Worm (Caenorhabditis elegans) whole organism, L4 larva: ENCODE measurements around the gene srx-44.

Source experiments
- F10B5.3 ChIP-seq: sonication (generic microtip); optimal IDR thresholded peaks from 2 replicates; lab custom pipeline; 2016; ENCODE audit warnings: mild to moderate bottlenecking, missing genetic modification characterization, missing compliant biosample characterization
- F26F4.8 ChIP-seq: fragments of 200-800 bp; sonication (Bioruptor generic); conservative IDR thresholded peaks from 2 replicates; pipeline ENCODE4 v1.3.6; 2022; ENCODE audit warnings: missing genetic modification characterization, missing compliant biosample characterization
- Y48G9A.11 ChIP-seq: fragments of 200-800 bp; sonication (Bioruptor generic); IDR thresholded peaks from 2 replicates; pipeline ENCODE4 v1.3.6; 2022; ENCODE audit warnings: missing genetic modification reagents, missing genetic modification characterization, missing compliant biosample characterization
- aly-2 ChIP-seq: sonication (generic microtip); optimal IDR thresholded peaks from 2 replicates; lab custom pipeline; 2018; ENCODE audit warnings: missing biosample characterization, missing genetic modification characterization
- ama-1 ChIP-seq: fragments of 150-350 bp; optimal IDR thresholded peaks from 2 replicates; lab custom pipeline; 2014; ENCODE audit warnings: inconsistent platforms, mixed read lengths
- attf-4 ChIP-seq: sonication (generic microtip); optimal IDR thresholded peaks from 3 replicates; lab custom pipeline; 2017; ENCODE audit warnings: missing biosample characterization, missing genetic modification characterization
- ceh-20 ChIP-seq: fragments of 200-800 bp; sonication (Bioruptor generic); IDR thresholded peaks from 2 replicates; pipeline ENCODE4 v1.3.6; 2022; ENCODE audit warnings: missing genetic modification reagents, missing genetic modification characterization, missing compliant biosample characterization
- ceh-32 ChIP-seq: sonication (generic microtip); optimal IDR thresholded peaks from 2 replicates; lab custom pipeline; 2016; ENCODE audit warnings: mild to moderate bottlenecking, missing genetic modification characterization, missing compliant biosample characterization; ENCODE audit not compliant: poor library complexity
- ctbp-1 ChIP-seq: fragments of 200-800 bp; sonication (Bioruptor generic); IDR thresholded peaks from 2 replicates; pipeline ENCODE4 v1.3.6; 2022; ENCODE audit warnings: missing genetic modification reagents, missing genetic modification characterization, missing compliant biosample characterization
- daf-12 ChIP-seq: fragments of 150-350 bp; optimal IDR thresholded peaks from 2 replicates; lab custom pipeline; 2014; ENCODE audit warnings: missing biosample characterization, missing genetic modification reagents, missing genetic modification characterization
- dmd-9 ChIP-seq: fragments of 200-800 bp; sonication (Bioruptor generic); IDR thresholded peaks from 2 replicates; pipeline ENCODE4 v1.3.6; 2022; ENCODE audit warnings: missing genetic modification reagents, missing genetic modification characterization, missing compliant biosample characterization
- dpl-1 ChIP-seq: fragments of 150-350 bp; optimal IDR thresholded peaks from 2 replicates; lab custom pipeline; 2014; ENCODE audit warnings: missing biosample characterization, missing genetic modification reagents, missing genetic modification characterization
- fkh-10 ChIP-seq: fragments of 150-350 bp; optimal IDR thresholded peaks from 2 replicates; lab custom pipeline; 2014; ENCODE audit warnings: missing biosample characterization, missing genetic modification reagents, missing genetic modification characterization
- hif-1 ChIP-seq, 2 experiments: sonication (generic microtip); optimal IDR thresholded peaks; 2 replicates each; lab custom pipeline; 2016 to 2017; ENCODE audit warnings: missing compliant biosample characterization in 2 of 2, missing genetic modification characterization in 2 of 2, missing genetic modification reagents in 2 of 2, missing genotype in 2 of 2, mild to moderate bottlenecking in 1 of 2
- hlh-30 ChIP-seq: sonication (generic microtip); optimal IDR thresholded peaks from 2 replicates; lab custom pipeline; 2017; ENCODE audit warnings: antibody characterized with exemption, mild to moderate bottlenecking, missing genetic modification characterization, missing compliant biosample characterization; ENCODE audit not compliant: insufficient read depth
- lin-1 ChIP-seq: fragments of 200-800 bp; sonication (Bioruptor generic); IDR thresholded peaks from 2 replicates; pipeline ENCODE4 v1.3.6; 2022; ENCODE audit warnings: missing genetic modification reagents, missing genetic modification characterization, missing compliant biosample characterization
- lin-13 ChIP-seq: fragments of 150-350 bp; optimal IDR thresholded peaks from 2 replicates; lab custom pipeline; 2014; ENCODE audit warnings: missing biosample characterization, missing genetic modification reagents, missing genetic modification characterization
- lsy-2 ChIP-seq, 2 experiments: fragments of 150-350 bp in 1 of 2; sonication (generic microtip) in 1 of 2; optimal IDR thresholded peaks; 2 replicates each; lab custom pipeline; 2014 to 2017; ENCODE audit warnings: missing biosample characterization in 2 of 2, missing genetic modification characterization in 2 of 2
- madf-5 ChIP-seq, 2 experiments: fragments of 200-800 bp; sonication (Bioruptor generic); IDR thresholded peaks; 2 replicates each; pipeline ENCODE4 v1.3.6; 2022; ENCODE audit warnings: missing compliant biosample characterization in 2 of 2, missing genetic modification characterization in 2 of 2
- mdl-1 ChIP-seq, 2 experiments: fragments of 150-350 bp in 1 of 2; sonication (generic microtip) in 1 of 2; optimal IDR thresholded peaks; 2 replicates each; lab custom pipeline; 2014 to 2017; ENCODE audit warnings: missing biosample characterization in 2 of 2, missing genetic modification characterization in 2 of 2
- mdt-29 ChIP-seq: fragments of 200-800 bp; sonication (Bioruptor generic); IDR thresholded peaks from 2 replicates; pipeline ENCODE4 v1.3.6; 2022; ENCODE audit warnings: missing genetic modification reagents, missing genetic modification characterization, missing compliant biosample characterization
- mep-1 ChIP-seq: fragments of 150-350 bp; sonication (generic microtip); optimal IDR thresholded peaks from 3 replicates; lab custom pipeline; 2014; ENCODE audit warnings: missing biosample characterization, missing genetic modification characterization
- mes-2 ChIP-seq: sonication (generic microtip); optimal IDR thresholded peaks from 2 replicates; lab custom pipeline; 2016; ENCODE audit warnings: missing genotype, mild to moderate bottlenecking, missing genetic modification characterization, missing compliant biosample characterization; ENCODE audit not compliant: poor library complexity, severe bottlenecking
- mxl-2 ChIP-seq: fragments of 200-800 bp; sonication (Bioruptor generic); conservative IDR thresholded peaks from 2 replicates; pipeline ENCODE4 v1.3.6; 2022; ENCODE audit warnings: missing genetic modification reagents, missing genetic modification characterization, missing compliant biosample characterization
- mxl-3 ChIP-seq: fragments of 200-800 bp; sonication (Bioruptor generic); optimal IDR thresholded peaks from 2 replicates; lab custom pipeline; 2018; ENCODE audit warnings: mild to moderate bottlenecking, missing genetic modification characterization, missing compliant biosample characterization
- nhr-102 ChIP-seq: sonication (generic microtip); optimal IDR thresholded peaks from 2 replicates; lab custom pipeline; 2016; ENCODE audit warnings: mild to moderate bottlenecking, missing genetic modification characterization, moderate library complexity, missing compliant biosample characterization
- nhr-111 ChIP-seq: fragments of 200-800 bp; sonication (Bioruptor generic); optimal IDR thresholded peaks from 2 replicates; lab custom pipeline; 2018; ENCODE audit warnings: mild to moderate bottlenecking, missing genetic modification characterization, missing compliant biosample characterization
- nhr-42 ChIP-seq: fragments of 200-800 bp; sonication (Bioruptor generic); IDR thresholded peaks from 2 replicates; pipeline ENCODE4 v1.3.6; 2022; ENCODE audit warnings: missing genetic modification characterization, missing compliant biosample characterization
- nhr-6 ChIP-seq: fragments of 150-350 bp; optimal IDR thresholded peaks from 2 replicates; lab custom pipeline; 2014; ENCODE audit warnings: missing biosample characterization, missing genetic modification characterization
- php-3 ChIP-seq: fragments of 200-800 bp; sonication (Bioruptor generic); IDR thresholded peaks from 2 replicates; pipeline ENCODE4 v1.3.6; 2022; ENCODE audit warnings: missing genetic modification reagents, missing genetic modification characterization, missing compliant biosample characterization
- pqm-1 ChIP-seq: sonication (generic microtip); optimal IDR thresholded peaks from 2 replicates; lab custom pipeline; 2017; ENCODE audit warnings: missing biosample characterization, missing genetic modification characterization
- saeg-2 ChIP-seq: fragments of 200-800 bp; sonication (Bioruptor generic); IDR thresholded peaks from 2 replicates; pipeline ENCODE4 v1.3.6; 2022; ENCODE audit warnings: missing genetic modification reagents, missing genetic modification characterization, missing compliant biosample characterization
- set-16 ChIP-seq: fragments of 200-800 bp; sonication (Bioruptor generic); IDR thresholded peaks from 2 replicates; pipeline ENCODE4 v1.3.6; 2022; ENCODE audit warnings: missing genetic modification reagents, missing genetic modification characterization, missing compliant biosample characterization
- snpc-1.2 ChIP-seq: fragments of 200-800 bp; sonication (Bioruptor generic); IDR thresholded peaks from 2 replicates; pipeline ENCODE4 v1.3.6; 2022; ENCODE audit warnings: missing genetic modification reagents, missing genetic modification characterization, missing compliant biosample characterization
- tra-1 ChIP-seq: fragments of 200-800 bp; sonication (Bioruptor generic); IDR thresholded peaks from 2 replicates; pipeline ENCODE4 v1.3.6; 2022; ENCODE audit warnings: missing genetic modification reagents, missing genetic modification characterization, missing compliant biosample characterization
- unc-62 ChIP-seq, 3 experiments: fragments of 150-350 bp in 1 of 3; sonication (generic microtip); optimal IDR thresholded peaks in 2 of 3; peaks in 1 of 3; 1 replicate in 1 of 3; 2 replicates in 2 of 3; lab custom pipeline; 2014 to 2017; ENCODE audit warnings: missing biosample characterization in 3 of 3, missing genetic modification characterization in 3 of 3, missing genetic modification reagents in 3 of 3, missing genotype in 1 of 3
- zag-1 ChIP-seq: fragments of 150-350 bp; optimal IDR thresholded peaks from 2 replicates; lab custom pipeline; 2014; ENCODE audit warnings: missing biosample characterization, missing genetic modification characterization
- zip-2 ChIP-seq: fragments of 150-350 bp; optimal IDR thresholded peaks from 2 replicates; lab custom pipeline; 2014; ENCODE audit warnings: missing biosample characterization, missing genetic modification characterization

Gene srx-44

DNA sequence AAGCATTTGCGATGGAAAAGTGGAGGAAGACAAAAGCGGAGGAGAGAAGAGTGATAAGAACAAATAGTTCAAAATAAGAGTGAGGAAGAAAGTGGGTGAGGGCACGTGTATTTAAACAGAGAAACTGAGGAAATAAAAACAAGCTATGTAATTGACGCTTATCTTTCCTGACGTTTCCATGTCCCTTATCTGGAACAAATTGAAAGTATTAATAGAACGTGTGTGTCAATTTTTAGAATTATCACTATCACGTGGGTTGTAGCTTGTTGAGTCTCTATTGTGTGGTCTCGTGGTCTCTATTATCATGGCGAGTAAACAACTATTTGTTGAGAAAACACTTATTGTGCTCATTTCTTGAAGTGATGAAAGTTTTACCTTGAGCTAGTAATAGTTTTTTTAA is 25.7 kb downstream of the srx-44 start, which contains the start of gene T10C6.15 (continued):
- no peak for TF ChIP-seq nhr-111 (GFP tag; lab: Kevin White, UChicago)

DNA sequence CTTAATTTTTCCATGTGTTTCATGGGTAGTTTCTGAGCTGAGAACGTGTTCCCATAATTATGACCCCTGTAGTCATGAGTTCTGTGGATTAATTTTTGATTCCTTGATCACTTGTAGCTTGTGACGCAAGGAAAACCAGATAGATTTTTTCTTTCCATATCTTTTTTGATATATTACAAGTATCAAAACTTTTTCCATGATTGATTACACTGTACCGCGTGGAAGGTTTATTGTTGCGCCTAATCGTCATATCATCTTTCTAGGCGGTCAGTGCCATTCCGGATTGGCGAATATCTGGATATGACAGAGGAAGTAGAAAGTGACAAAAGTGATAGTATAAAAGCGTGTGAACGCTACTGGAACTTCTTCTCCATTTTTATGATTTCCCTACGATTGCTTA is 26.4 kb downstream of the srx-44 start, which contains the start of gene ZK285.2:
TSS of gene ZK285.2 (plus strand) at position 301 of the 400 bp plus-strand sequence.
- TF ChIP-seq ceh-32 (no peak), nhr-102 (tag; lab: Kevin White, UChicago) (no peak), madf-5 (GFP tag; IDR thresholded peaks at IDR 0.05; lab: Robert Waterston, UW) (no peak), attf-4 (tag; lab: Kevin White, UChicago) (no peak), unc-62 (GFP tag; optimal IDR thresholded peaks at IDR 0.05 in 1 of 2; lab: Kevin White, UChicago) (no peak), unc-62 (tag; optimal IDR thresholded peaks at IDR 0.05; lab: Kevin White, UChicago) (no peak), pqm-1 (tag; lab: Kevin White, UChicago) (no peak), snpc-1.2 (GFP tag; lab: Robert Waterston, UW) (no peak), lin-13 (GFP tag; lab: Kevin White, UChicago) (no peak), dpl-1 (GFP tag; lab: Kevin White, UChicago) (no peak), ceh-20 (GFP tag; lab: Robert Waterston, UW) (no peak), tra-1 (GFP tag; lab: Robert Waterston, UW) (no peak), mep-1 (no peak), Y48G9A.11 (GFP tag; lab: Robert Waterston, UW) (no peak)

DNA sequence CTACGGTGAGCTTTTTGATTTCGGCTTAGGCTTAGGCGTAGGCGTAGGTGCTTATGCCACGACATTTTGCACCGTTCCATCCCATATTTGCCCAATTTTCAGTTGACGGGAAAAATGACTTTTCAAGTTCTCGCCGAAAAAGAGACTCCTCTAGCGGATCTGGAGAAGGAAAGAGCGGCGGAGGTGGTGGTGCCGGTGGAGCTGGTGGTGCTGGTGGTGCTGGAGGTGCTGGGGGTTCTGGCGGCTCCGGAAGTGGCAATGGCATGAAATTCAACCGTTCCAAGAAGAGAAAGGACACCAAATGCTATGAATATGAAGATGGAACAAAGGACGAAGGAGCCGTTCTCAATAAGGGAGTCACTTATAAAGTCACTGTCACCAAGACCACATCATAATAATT is 26.9 kb downstream of the srx-44 start:
- TF ChIP-seq dmd-9 (no peak), set-16 (GFP tag; lab: Robert Waterston, UW) (peak; percentile 90)

DNA sequence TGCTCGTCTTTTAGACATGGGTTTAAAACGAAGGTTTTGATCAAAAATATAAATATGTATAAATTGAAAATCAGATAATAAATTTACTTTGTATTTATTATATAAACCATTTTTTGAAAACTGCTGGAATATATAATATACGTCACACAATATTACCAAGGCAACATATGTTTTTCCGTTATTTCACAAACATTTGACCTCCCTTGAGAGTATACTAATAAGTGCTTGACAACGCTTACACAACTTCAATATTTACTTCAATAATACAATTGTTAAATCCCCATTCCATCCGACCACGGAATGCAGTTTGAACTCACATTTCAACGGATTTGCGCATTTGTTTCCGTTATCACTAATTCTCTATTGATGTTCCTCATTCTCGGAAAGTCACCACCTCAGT is 27.4 kb downstream of the srx-44 start, which contains the start of gene str-198:
TSS of gene str-198 (plus strand) at position 301 of the 400 bp plus-strand sequence.
- no peak for TF ChIP-seq fkh-10 (GFP tag; lab: Kevin White, UChicago)
- TF ChIP-seq F10B5.3 (tag; lab: Kevin White, UChicago): no peak
- TF ChIP-seq hif-1 (tag; optimal IDR thresholded peaks at IDR 0.05; lab: Kevin White, UChicago): no peak
- TF ChIP-seq nhr-6 (tag; lab: Kevin White, UChicago): no peak
- TF ChIP-seq php-3 (GFP tag; lab: Robert Waterston, UW): no peak
- TF ChIP-seq mdt-29 (GFP tag; lab: Robert Waterston, UW): no peak
- TF ChIP-seq madf-5 (GFP tag; IDR thresholded peaks at IDR 0.05; lab: Robert Waterston, UW): no peak
- no peak for TF ChIP-seq lin-1 (GFP tag; lab: Robert Waterston, UW)
- no peak for TF ChIP-seq ctbp-1
- TF ChIP-seq hlh-30 (tag; lab: Kevin White, UChicago): no peak
- TF ChIP-seq mdl-1 (tag; optimal IDR thresholded peaks at IDR 0.05; lab: Kevin White, UChicago): no peak

DNA sequence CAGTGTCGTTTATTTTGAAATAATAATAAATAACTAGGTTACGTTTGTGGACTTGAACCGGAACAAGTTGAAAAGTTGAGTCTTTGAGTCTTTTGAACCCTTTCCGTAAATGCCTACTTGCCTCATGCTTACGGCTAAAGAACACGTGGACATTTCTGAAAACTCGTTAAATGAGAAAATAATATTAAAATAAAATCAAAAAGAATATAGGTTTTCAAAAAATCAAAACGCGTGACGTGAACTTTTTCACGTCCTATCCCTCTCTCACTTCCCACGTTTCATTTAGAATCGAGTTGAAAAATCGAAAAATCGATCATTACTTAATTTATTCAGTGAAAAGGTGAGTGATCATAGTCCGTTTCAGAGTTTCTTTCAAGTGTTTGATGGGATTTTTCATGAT is 29.0 kb downstream of the srx-44 start, which contains the start of gene best-12:
TSS of gene best-12 (plus strand) at position 301 of the 400 bp plus-strand sequence.
- no peak for TF ChIP-seq aly-2 (tag; lab: Kevin White, UChicago)
- no peak for TF ChIP-seq saeg-2 (GFP tag; lab: Robert Waterston, UW)
- TF ChIP-seq ama-1 (lab: Kevin White, UChicago): no peak
- no peak for TF ChIP-seq mdl-1 (tag; optimal IDR thresholded peaks at IDR 0.05; lab: Kevin White, UChicago)
- TF ChIP-seq nhr-42: no peak
- no peak for TF ChIP-seq zip-2 (tag; lab: Kevin White, UChicago)
- no peak for TF ChIP-seq lin-13 (GFP tag; lab: Kevin White, UChicago)
- no peak for TF ChIP-seq daf-12 (tag; lab: Kevin White, UChicago)
- TF ChIP-seq mxl-2 (GFP tag; lab: Robert Waterston, UW): no peak
- TF ChIP-seq zag-1 (tag; lab: Kevin White, UChicago): no peak
- no peak for TF ChIP-seq fkh-10 (GFP tag; lab: Kevin White, UChicago)
- no peak for TF ChIP-seq F26F4.8
- TF ChIP-seq mes-2 (tag; lab: Kevin White, UChicago): no peak
- TF ChIP-seq lsy-2 (tag; optimal IDR thresholded peaks at IDR 0.05; lab: Kevin White, UChicago): no peak
- no peak for TF ChIP-seq mxl-3 (GFP tag; lab: Kevin White, UChicago)
